Fruit fly (Drosophila melanogaster): ENCODE measurements around the gene ND-ACP.

DNA sequence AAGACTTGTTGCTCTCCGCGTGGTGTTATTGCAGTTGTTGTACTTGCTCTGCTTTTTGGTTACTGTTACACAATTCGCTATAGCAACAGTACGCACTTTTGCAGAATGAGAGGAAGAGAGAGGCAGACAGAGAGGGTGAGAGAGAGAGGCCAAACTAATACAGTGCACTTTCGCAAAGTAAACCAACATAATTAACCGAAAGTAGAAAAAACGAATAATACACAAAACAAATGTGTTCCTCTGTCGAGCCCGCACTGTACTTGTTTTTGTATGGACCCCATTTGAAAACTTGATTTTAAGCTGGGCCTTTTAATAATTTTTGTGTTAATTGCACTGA lies 5.6 kb downstream of the ND-ACP start:
- TF ChIP-seq CG8478 (optimal IDR thresholded peaks at IDR 0.05) (no peak), CTCF (optimal IDR thresholded peaks at IDR 0.05) (no peak)
